Worm (Caenorhabditis elegans) whole organism, L4/young adult: ENCODE measurements around the gene F08H9.4.

ENCODE experiments used
- dao-5 ChIP-seq: sonication (generic microtip); optimal IDR thresholded peaks from 2 replicates; lab custom pipeline; 2016; ENCODE audit warnings: missing genotype, missing genetic modification characterization, moderate library complexity, missing compliant biosample characterization
- him-1 ChIP-seq: sonication (generic microtip); optimal IDR thresholded peaks from 2 replicates; lab custom pipeline; 2016; ENCODE audit warnings: missing genotype, missing genetic modification reagents, missing genetic modification characterization, missing compliant biosample characterization

ce11 chrV:14481987-14482386, 17.8 kb upstream of the F08H9.4 start, which contains the start of gene R02D5.10:
- no peak for TF ChIP-seq him-1 (tag; lab: Kevin White, UChicago)
- TF ChIP-seq dao-5 (tag; lab: Kevin White, UChicago) = no peak
